Worm (Caenorhabditis elegans): ENCODE results near the gene tut-2.

DNA sequence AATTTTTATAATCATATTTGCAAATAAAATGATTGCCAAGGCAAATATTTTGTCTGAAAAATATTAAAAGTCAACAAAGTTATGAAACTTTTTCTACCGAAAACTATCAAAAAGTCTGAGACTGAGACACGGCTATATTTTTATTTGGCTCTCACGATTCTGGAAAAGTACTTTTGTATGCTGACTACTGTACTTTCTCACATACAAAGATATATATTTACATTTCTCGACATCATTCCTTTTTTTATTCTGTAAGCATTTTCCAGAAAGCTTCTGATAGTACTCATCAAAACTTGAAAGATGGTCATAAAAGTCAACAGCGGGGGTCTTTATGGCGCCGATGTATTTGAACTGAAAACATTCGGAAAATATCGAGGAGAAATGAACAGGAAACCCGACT is 9.9 kb upstream of the tut-2 start, which contains the start of gene aqp-6:
- TF ChIP-seq tbx-7 (tag; optimal IDR thresholded peaks at IDR 0.05) (no peak), K09A11.1 (tag; optimal IDR thresholded peaks at IDR 0.05; ENCODE audit: insufficient read depth) (no peak), gmeb-2 (tag; optimal IDR thresholded peaks at IDR 0.05) (no peak), pat-9 (tag; optimal IDR thresholded peaks at IDR 0.05) (no peak), pha-4 (tag; optimal IDR thresholded peaks at IDR 0.05) (no peak), nfya-1 (tag; optimal IDR thresholded peaks at IDR 0.05) (no peak)

Data from whole organism, late embryonic.